Fruit fly (Drosophila melanogaster) whole organism, embryonic: ENCODE data around the gene Ppt2.
A peak's percentile ranks its signal among the peaks of the same experiment; 100 is the strongest.

ENCODE experiments used
- BEAF-32 ChIP-seq: fragments of 200-800 bp; sonication (Bioruptor generic); optimal IDR thresholded peaks from 3 replicates; lab custom pipeline; 2017; ENCODE audit warnings: missing biosample characterization, missing genetic modification characterization, mild to moderate bottlenecking, moderate library complexity, missing genetic modification reagents
- CG12659 ChIP-seq: fragments of 200-800 bp; sonication (Bioruptor generic); optimal IDR thresholded peaks from 3 replicates; lab custom pipeline; 2017; ENCODE audit warnings: mild to moderate bottlenecking, missing biosample characterization, missing genetic modification reagents, missing genetic modification characterization
- CG13287 ChIP-seq: fragments of 200-800 bp; sonication (Bioruptor generic); IDR thresholded peaks from 2 replicates; pipeline ENCODE4 v1.3.6; 2022; ENCODE audit warnings: missing biosample characterization, missing genetic modification characterization; ENCODE audit not compliant: partially characterized antibody
- CG13624 ChIP-seq: fragments of 200-800 bp; sonication (Bioruptor generic); optimal IDR thresholded peaks from 2 replicates; lab custom pipeline; 2016; ENCODE audit warnings: missing biosample characterization, missing genetic modification characterization
- CG15514 ChIP-seq: fragments of 200-800 bp; sonication (Bioruptor generic); optimal IDR thresholded peaks from 3 replicates; lab custom pipeline; 2017; ENCODE audit warnings: missing biosample characterization, missing genetic modification characterization, mild to moderate bottlenecking, moderate library complexity, missing genetic modification reagents
- CG1603 ChIP-seq: fragments of 200-800 bp; sonication (Bioruptor generic); optimal IDR thresholded peaks from 2 replicates; lab custom pipeline; 2019; ENCODE audit warnings: missing biosample characterization, mild to moderate bottlenecking, missing genetic modification characterization, moderate library complexity
- CG16863 ChIP-seq: fragments of 200-800 bp; sonication (Bioruptor generic); optimal IDR thresholded peaks from 3 replicates; lab custom pipeline; 2016; ENCODE audit warnings: missing biosample characterization, missing genetic modification characterization
- CG17385 ChIP-seq: fragments of 200-800 bp; sonication (Bioruptor generic); optimal IDR thresholded peaks from 3 replicates; lab custom pipeline; 2018; ENCODE audit warnings: missing biosample characterization, mild to moderate bottlenecking, missing genetic modification characterization
- CG17612 ChIP-seq: fragments of 200-800 bp; sonication (Bioruptor generic); IDR thresholded peaks from 2 replicates; pipeline ENCODE4 v1.3.6; 2022; ENCODE audit warnings: missing biosample characterization, missing genetic modification characterization
- CG30020 ChIP-seq: fragments of 200-800 bp; optimal IDR thresholded peaks from 2 replicates; lab custom pipeline; 2019; ENCODE audit warnings: missing biosample characterization, mild to moderate bottlenecking, missing genetic modification characterization, moderate library complexity
- CG3995 ChIP-seq: fragments of 200-800 bp; sonication (Bioruptor generic); optimal IDR thresholded peaks from 3 replicates; lab custom pipeline; 2016; ENCODE audit warnings: missing biosample characterization, missing genetic modification characterization
- CG4617 ChIP-seq: fragments of 200-800 bp; sonication (Bioruptor generic); optimal IDR thresholded peaks from 3 replicates; lab custom pipeline; 2016; ENCODE audit warnings: missing biosample characterization, missing genetic modification characterization, borderline replicate concordance
- CG5180 ChIP-seq: fragments of 200-800 bp; sonication (Bioruptor generic); optimal IDR thresholded peaks from 3 replicates; lab custom pipeline; 2017; ENCODE audit warnings: missing biosample characterization, missing genetic modification characterization, mild to moderate bottlenecking, moderate library complexity, missing genetic modification reagents
- CG6813 ChIP-seq: fragments of 200-800 bp; sonication (Bioruptor generic); optimal IDR thresholded peaks from 2 replicates; lab custom pipeline; 2017; ENCODE audit warnings: missing biosample characterization, missing genetic modification characterization, mild to moderate bottlenecking, moderate library complexity, missing genetic modification reagents
- CG7372 ChIP-seq: fragments of 200-800 bp; sonication (Bioruptor generic); IDR thresholded peaks from 2 replicates; pipeline ENCODE4 v1.3.6; 2022; ENCODE audit warnings: missing biosample characterization, missing genetic modification characterization
- CHES-1-like ChIP-seq: fragments of 200-800 bp; sonication (Bioruptor generic); optimal IDR thresholded peaks from 2 replicates; lab custom pipeline; 2016; ENCODE audit warnings: missing biosample characterization, missing genetic modification characterization
- Chrac-16 ChIP-seq: fragments of 200-800 bp; sonication (Bioruptor generic); optimal IDR thresholded peaks from 3 replicates; lab custom pipeline; 2016; ENCODE audit warnings: missing biosample characterization, missing genetic modification characterization
- D ChIP-seq, 2 experiments: fragments of 200-800 bp in 1 of 2; fragments of >200 bp in 1 of 2; sonication (Bioruptor generic) in 1 of 2; optimal IDR thresholded peaks; 2 replicates in 1 of 2; 3 replicates in 1 of 2; lab custom pipeline; 2017; ENCODE audit warnings: mild to moderate bottlenecking in 1 of 2, missing biosample characterization in 1 of 2, missing genetic modification characterization in 1 of 2, missing genetic modification reagents in 1 of 2
- Dbx ChIP-seq: fragments of 200-800 bp; sonication (Bioruptor generic); IDR thresholded peaks from 3 replicates; pipeline ENCODE4 v1.3.6; 2022; ENCODE audit warnings: missing biosample characterization, missing genetic modification characterization
- Dp ChIP-seq: fragments of 200-800 bp; sonication (Bioruptor generic); optimal IDR thresholded peaks from 2 replicates; lab custom pipeline; 2018; ENCODE audit warnings: missing biosample characterization, mild to moderate bottlenecking, missing genetic modification characterization, moderate library complexity
- Ets65A ChIP-seq: fragments of 200-800 bp; sonication (Bioruptor generic); peaks from one replicate; lab custom pipeline; 2016; ENCODE audit warnings: missing biosample characterization, missing genetic modification characterization
- GATAe ChIP-seq: fragments of 200-800 bp; sonication (Bioruptor generic); conservative IDR thresholded peaks from 2 replicates; pipeline ENCODE4 v1.3.6; 2022; ENCODE audit warnings: missing biosample characterization, missing genetic modification characterization
- Hr39 ChIP-seq: fragments of >200 bp; optimal IDR thresholded peaks from 2 replicates; lab custom pipeline; 2017
- Lhr ChIP-seq: fragments of 200-800 bp; sonication (Bioruptor generic); optimal IDR thresholded peaks from 3 replicates; lab custom pipeline; 2017; ENCODE audit warnings: mild to moderate bottlenecking, missing biosample characterization, missing genetic modification reagents, missing genetic modification characterization
- MBD-R2 ChIP-seq: fragments of 200-800 bp; sonication (Bioruptor generic); IDR thresholded peaks from 2 replicates; pipeline ENCODE4 v1.3.6; 2022; ENCODE audit warnings: missing biosample characterization, missing genetic modification characterization
- MESR4 ChIP-seq: fragments of 200-800 bp; sonication (Bioruptor generic); optimal IDR thresholded peaks from 2 replicates; lab custom pipeline; 2018; ENCODE audit warnings: missing biosample characterization, mild to moderate bottlenecking, missing genetic modification characterization, moderate library complexity
- Myb ChIP-seq: fragments of 200-800 bp; sonication (Bioruptor generic); optimal IDR thresholded peaks from 2 replicates; lab custom pipeline; 2016; ENCODE audit warnings: missing biosample characterization, missing genetic modification characterization
- NC2α ChIP-seq: fragments of 200-800 bp; sonication (Bioruptor generic); optimal IDR thresholded peaks from 2 replicates; lab custom pipeline; 2016; ENCODE audit warnings: missing biosample characterization, missing genetic modification characterization
- Nf-YC ChIP-seq: fragments of 200-800 bp; optimal IDR thresholded peaks from 3 replicates; lab custom pipeline; 2019; ENCODE audit warnings: missing biosample characterization, mild to moderate bottlenecking, missing genetic modification characterization, moderate library complexity
- Opbp ChIP-seq: fragments of 200-800 bp; sonication (Bioruptor generic); IDR thresholded peaks from 3 replicates; pipeline ENCODE4 v1.3.6; 2022; ENCODE audit warnings: missing biosample characterization, missing genetic modification characterization; ENCODE audit not compliant: partially characterized antibody
- Sox102F ChIP-seq: fragments of 200-800 bp; sonication (Bioruptor generic); optimal IDR thresholded peaks from 2 replicates; lab custom pipeline; 2018; ENCODE audit warnings: missing biosample characterization, mild to moderate bottlenecking, missing genetic modification characterization, moderate library complexity
- Usf ChIP-seq: fragments of 200-800 bp; sonication (Bioruptor generic); optimal IDR thresholded peaks from 2 replicates; lab custom pipeline; 2017; ENCODE audit warnings: missing genotype, missing biosample characterization, missing genetic modification characterization
- Vsx1 ChIP-seq: fragments of 200-800 bp; sonication (Bioruptor generic); optimal IDR thresholded peaks from 2 replicates; lab custom pipeline; 2017; ENCODE audit warnings: missing biosample characterization, mild to moderate bottlenecking, missing genetic modification characterization, missing genetic modification reagents
- amos ChIP-seq: fragments of 200-800 bp; sonication (Bioruptor generic); IDR thresholded peaks from 2 replicates; pipeline ENCODE4 v1.3.6; 2022; ENCODE audit warnings: missing biosample characterization, missing genetic modification characterization; ENCODE audit not compliant: partially characterized antibody
- exex ChIP-seq: fragments of 200-800 bp; sonication (Bioruptor generic); optimal IDR thresholded peaks from 4 replicates; lab custom pipeline; 2018; ENCODE audit warnings: missing biosample characterization, mild to moderate bottlenecking, missing genetic modification characterization, moderate library complexity
- gem ChIP-seq: fragments of 200-800 bp; sonication (Bioruptor generic); optimal IDR thresholded peaks from 2 replicates; lab custom pipeline; 2019; ENCODE audit warnings: missing biosample characterization, mild to moderate bottlenecking, missing genetic modification characterization, moderate library complexity
- gt ChIP-seq: fragments of 200-800 bp; sonication (Bioruptor generic); IDR thresholded peaks from 2 replicates; pipeline ENCODE4 v1.3.6; 2022; ENCODE audit warnings: missing biosample characterization, missing genetic modification characterization
- her ChIP-seq: fragments of 200-800 bp; sonication (Bioruptor generic); optimal IDR thresholded peaks from 2 replicates; lab custom pipeline; 2016; ENCODE audit warnings: missing biosample characterization, missing genetic modification characterization
- kay ChIP-seq: fragments of 200-800 bp; sonication (Bioruptor generic); optimal IDR thresholded peaks from 2 replicates; lab custom pipeline; 2016; ENCODE audit warnings: missing biosample characterization, missing genetic modification characterization
- nmo ChIP-seq: fragments of 200-800 bp; sonication (Bioruptor generic); optimal IDR thresholded peaks from 2 replicates; lab custom pipeline; 2018; ENCODE audit warnings: missing biosample characterization, mild to moderate bottlenecking, missing genetic modification characterization, moderate library complexity
- phol ChIP-seq: fragments of 200-800 bp; sonication (Bioruptor generic); optimal IDR thresholded peaks from 3 replicates; lab custom pipeline; 2018; ENCODE audit warnings: missing biosample characterization, mild to moderate bottlenecking, missing genetic modification characterization, moderate library complexity
- pita ChIP-seq: fragments of 200-800 bp; sonication (Bioruptor generic); optimal IDR thresholded peaks from 2 replicates; lab custom pipeline; 2017; ENCODE audit warnings: missing biosample characterization, mild to moderate bottlenecking, missing genetic modification characterization
- pzg ChIP-seq: fragments of 200-800 bp; sonication (Bioruptor generic); optimal IDR thresholded peaks from 3 replicates; lab custom pipeline; 2018; ENCODE audit warnings: missing biosample characterization, mild to moderate bottlenecking, missing genetic modification characterization, moderate library complexity
- repo ChIP-seq: fragments of 200-800 bp; sonication (Bioruptor generic); optimal IDR thresholded peaks from 2 replicates; lab custom pipeline; 2016; ENCODE audit warnings: missing biosample characterization, missing genetic modification characterization
- row ChIP-seq: fragments of 200-800 bp; sonication (Bioruptor generic); IDR thresholded peaks from 3 replicates; pipeline ENCODE4 v1.3.6; 2022; ENCODE audit warnings: missing biosample characterization, missing genetic modification characterization
- salm ChIP-seq: fragments of 200-800 bp; sonication (Bioruptor generic); optimal IDR thresholded peaks from 2 replicates; lab custom pipeline; 2018; ENCODE audit warnings: missing biosample characterization, mild to moderate bottlenecking, missing genetic modification characterization
- sens ChIP-seq: fragments of 200-800 bp; sonication (Bioruptor generic); peaks from one replicate; lab custom pipeline; 2016; ENCODE audit warnings: missing biosample characterization, missing genetic modification characterization
- seq ChIP-seq: fragments of 200-800 bp; sonication (Bioruptor generic); IDR thresholded peaks from 2 replicates; pipeline ENCODE4 v1.3.6; 2022; ENCODE audit warnings: missing biosample characterization, missing genetic modification characterization
- trem ChIP-seq: fragments of 200-800 bp; optimal IDR thresholded peaks from 3 replicates; lab custom pipeline; 2019; ENCODE audit warnings: missing biosample characterization, mild to moderate bottlenecking, missing genetic modification characterization, moderate library complexity
- yki ChIP-seq: fragments of >200 bp; optimal IDR thresholded peaks from 3 replicates; lab custom pipeline; 2018

Ppt2 gene

dm6 chr2L:11280090-11280489 is at the start of gene Ppt2 (continued):
- TF ChIP-seq CG17612 (GFP tag; lab: Robert Waterston, UW): no peak
- peak; percentile 72 for TF ChIP-seq yki (lab: Kevin White, UChicago)
- TF ChIP-seq amos (GFP tag; lab: Robert Waterston, UW): peak; percentile 25; the same call in 1 of the 2 replicates
- no peak for TF ChIP-seq Hr39 (lab: Kevin White, UChicago)
- TF ChIP-seq Nf-YC (tag; lab: Kevin White, UChicago): no peak
- TF ChIP-seq CG16863: no peak
- no peak for TF ChIP-seq pita (GFP tag; lab: Kevin White, UChicago)
- TF ChIP-seq CG5180 (GFP tag; lab: Kevin White, UChicago): no peak
- peak; percentile 44 for TF ChIP-seq CG13624 (GFP tag; lab: Kevin White, UChicago)
- no peak for TF ChIP-seq salm (tag; lab: Kevin White, UChicago)
- TF ChIP-seq Dp (GFP tag; lab: Kevin White, UChicago): peak; percentile 91
- TF ChIP-seq Chrac-16 (GFP tag; lab: Kevin White, UChicago): no peak
- TF ChIP-seq exex: no peak
- TF ChIP-seq CG13287 (GFP tag; lab: Robert Waterston, UW): peak; percentile 56; the same call in 1 of the 2 replicates
- TF ChIP-seq Myb (GFP tag; lab: Kevin White, UChicago): peak; percentile 84
- peak; percentile 24 for TF ChIP-seq trem (tag; lab: Kevin White, UChicago)
- TF ChIP-seq Lhr (GFP tag; lab: Kevin White, UChicago): no peak
- no peak for TF ChIP-seq CG7372
- peak; percentile 5 for TF ChIP-seq CG30020 (tag; lab: Kevin White, UChicago)
- TF ChIP-seq seq (GFP tag; lab: Robert Waterston, UW): no peak
- TF ChIP-seq kay (GFP tag; lab: Kevin White, UChicago): no peak
- peak; percentile 83 for TF ChIP-seq pzg (GFP tag; lab: Kevin White, UChicago)
- peak; percentile 13 for TF ChIP-seq nmo (GFP tag; lab: Kevin White, UChicago)
- no peak for TF ChIP-seq Sox102F
- TF ChIP-seq Ets65A (GFP tag; lab: Kevin White, UChicago): no peak
- no peak for TF ChIP-seq Usf (GFP tag; lab: Kevin White, UChicago)
- no peak for TF ChIP-seq repo (GFP tag; lab: Kevin White, UChicago)
- peak; percentile 77 for TF ChIP-seq CG1603 (tag; lab: Kevin White, UChicago)
- peak; percentile 71 for TF ChIP-seq CG4617 (GFP tag; lab: Kevin White, UChicago)
- peak; percentile 99 for TF ChIP-seq CG17385 (GFP tag; lab: Kevin White, UChicago)
- peak; percentile 39; the same call in 2 of the 3 replicates for TF ChIP-seq Opbp (GFP tag; lab: Robert Waterston, UW)
- TF ChIP-seq CG6813 (GFP tag; lab: Kevin White, UChicago): no peak
- no peak for TF ChIP-seq gem (tag; lab: Kevin White, UChicago)
- TF ChIP-seq sens (GFP tag; lab: Kevin White, UChicago): peak; percentile 57
- peak; percentile 76 for TF ChIP-seq MESR4 (GFP tag; lab: Kevin White, UChicago)
- peak; percentile 64 for TF ChIP-seq CG15514 (GFP tag; lab: Kevin White, UChicago)
- peak; percentile 33 for TF ChIP-seq D (optimal IDR thresholded peaks at IDR 0.05; lab: Kevin White, UChicago)
- TF ChIP-seq D (GFP tag; optimal IDR thresholded peaks at IDR 0.05; lab: Kevin White, UChicago): no peak
- no peak for TF ChIP-seq NC2α (GFP tag; lab: Kevin White, UChicago)
- TF ChIP-seq her (GFP tag; lab: Kevin White, UChicago): peak; percentile 100
- TF ChIP-seq CHES-1-like (GFP tag; lab: Kevin White, UChicago): peak; percentile 57
- TF ChIP-seq Dbx: no peak
- TF ChIP-seq gt: no peak
- TF ChIP-seq CG12659: peak; percentile 49
- peak; percentile 73 for TF ChIP-seq MBD-R2 (GFP tag; lab: Robert Waterston, UW)
- TF ChIP-seq GATAe: peak; percentile 34; the same call in 1 of the 2 replicates
- no peak for TF ChIP-seq CG3995 (GFP tag; lab: Kevin White, UChicago)
- TF ChIP-seq phol (tag; lab: Kevin White, UChicago): peak; percentile 31
- peak; percentile 100 for TF ChIP-seq Vsx1 (GFP tag; lab: Kevin White, UChicago)
- 0 out of 3 replicates have a peak, but pooled peaks have one; percentile 24 for TF ChIP-seq row (GFP tag; lab: Robert Waterston, UW)
- TF ChIP-seq BEAF-32 (GFP tag; lab: Kevin White, UChicago): peak; percentile 32
